Worm (Caenorhabditis elegans): ENCODE results near the gene mpk-1.

- TF ChIP-seq flt-1 (GFP tag; IDR thresholded peaks at IDR 0.05) (no peak), pes-1 (GFP tag; IDR thresholded peaks at IDR 0.05) (no peak), ama-1 (optimal IDR thresholded peaks at IDR 0.05) (no peak), hmbx-1 (tag; optimal IDR thresholded peaks at IDR 0.05) (no peak), aly-1 (tag; optimal IDR thresholded peaks at IDR 0.05) (no peak), tbx-11 (GFP tag; IDR thresholded peaks at IDR 0.05) (no peak), ets-7 (tag; optimal IDR thresholded peaks at IDR 0.05) (no peak), ceh-36 (tag; optimal IDR thresholded peaks at IDR 0.05) (no peak)
Measured at ce11 chrIII:4257896-4258295, 30.0 kb upstream of the mpk-1 start.
